Worm (Caenorhabditis elegans): ENCODE results near the gene F17E9.5.
"Not testable (repeated sequence)": the region's sequence is repeated elsewhere in the genome, so short reads cannot be mapped to it uniquely, and the experiment has no call there.

F17E9.5 gene

DNA sequence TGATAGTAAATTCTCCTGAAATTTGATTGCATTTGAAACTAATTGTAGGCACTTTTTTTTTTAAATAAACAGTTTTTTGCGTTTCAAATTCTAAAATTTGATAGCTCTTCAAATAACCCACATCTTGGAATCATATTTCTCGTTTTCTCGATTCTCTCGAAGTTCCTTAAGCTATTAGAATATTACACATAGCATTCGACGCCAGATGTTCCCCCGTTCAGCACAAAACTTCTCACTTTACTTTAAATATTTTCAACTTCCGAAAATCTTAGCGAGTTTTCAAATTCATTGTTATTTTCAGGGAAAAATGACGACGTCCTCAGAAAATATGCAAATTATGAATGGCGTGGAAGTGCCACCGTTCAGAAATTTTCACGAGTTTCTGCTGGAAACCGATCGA is 34.1 kb downstream of the F17E9.5 start, which contains the start of gene praf-3:
Gene praf-3, plus strand, starts transcription at position 301 of the 400 bp plus-strand sequence.
- TF ChIP-seq ztf-29 (GFP tag; IDR thresholded peaks at IDR 0.05) (no peak), med-1 (GFP tag; optimal IDR thresholded peaks at IDR 0.05; ENCODE audit: insufficient read depth) (no peak), tab-1 (GFP tag; IDR thresholded peaks at IDR 0.05) (no peak)

DNA sequence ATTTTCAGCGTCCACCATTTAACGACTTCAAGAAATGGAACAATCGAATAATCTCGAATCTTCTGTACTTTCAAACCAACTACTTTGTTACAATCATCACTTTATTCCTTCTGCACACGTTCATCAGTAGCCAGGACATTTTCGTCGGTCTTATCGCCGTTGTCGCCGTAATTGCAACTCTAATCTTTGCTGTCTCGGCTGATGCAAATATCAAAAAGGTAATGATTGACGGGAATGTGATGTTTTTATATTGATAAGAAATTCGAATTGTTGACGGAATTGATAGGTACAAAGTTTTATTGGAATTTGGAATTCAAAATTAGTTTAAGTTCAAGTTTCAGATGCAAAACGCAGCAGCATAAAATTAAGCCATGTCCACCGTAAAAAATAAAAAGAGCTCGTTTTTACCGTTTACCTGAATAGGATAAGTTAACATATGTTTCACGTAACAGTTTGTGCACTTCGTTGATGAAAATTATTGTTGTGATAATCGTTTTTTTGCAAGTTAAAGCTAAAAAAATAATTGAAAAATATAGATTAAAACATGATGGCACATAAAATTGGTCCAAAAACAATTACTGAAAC is 34.7 kb downstream of the F17E9.5 start:
- TF ChIP-seq cog-1 (tag; optimal IDR thresholded peaks at IDR 0.05) = no peak
- TF ChIP-seq ztf-29 (GFP tag; IDR thresholded peaks at IDR 0.05) = no peak
- TF ChIP-seq flt-1 (GFP tag; IDR thresholded peaks at IDR 0.05) = no peak
- no peak for TF ChIP-seq tab-1 (GFP tag; IDR thresholded peaks at IDR 0.05)
- no peak for TF ChIP-seq T22C8.4 (GFP tag; IDR thresholded peaks at IDR 0.05)
- no peak for TF ChIP-seq klf-2 (GFP tag; conservative IDR thresholded peaks at IDR 0.05)

DNA sequence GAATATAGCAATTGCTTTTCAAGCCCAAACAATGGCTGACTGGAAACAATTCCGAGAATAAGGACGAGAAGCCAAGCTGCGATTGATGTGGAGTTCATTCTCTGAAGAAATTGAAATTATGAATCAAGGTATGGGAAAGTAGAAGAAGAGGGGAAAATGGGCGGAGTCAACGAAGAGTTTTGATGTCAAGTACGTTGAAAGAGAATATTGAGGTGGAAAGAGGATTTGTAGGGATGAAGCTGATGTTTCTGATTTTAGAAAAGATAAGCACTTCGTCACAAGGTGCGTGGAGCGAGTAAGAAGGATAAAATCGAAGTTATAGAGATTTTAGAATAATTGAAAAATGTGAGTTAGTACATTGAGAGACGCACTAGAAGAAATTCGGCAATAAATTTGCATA is 37.1 kb downstream of the F17E9.5 start, which contains the start of gene D2096.9:
Gene D2096.9, minus strand, starts transcription at position 101 of the 400 bp plus-strand sequence.
- TF ChIP-seq klf-2 (GFP tag; conservative IDR thresholded peaks at IDR 0.05) = no peak
- no peak for TF ChIP-seq cog-1 (tag; optimal IDR thresholded peaks at IDR 0.05)
- TF ChIP-seq T22C8.4 (GFP tag; IDR thresholded peaks at IDR 0.05) = no peak
- no peak for TF ChIP-seq med-1 (GFP tag; optimal IDR thresholded peaks at IDR 0.05; ENCODE audit: insufficient read depth)
- no peak for TF ChIP-seq ztf-29 (GFP tag; IDR thresholded peaks at IDR 0.05)
- no peak for TF ChIP-seq ref-1 (GFP tag; conservative IDR thresholded peaks at IDR 0.05)
- no peak for TF ChIP-seq tab-1 (GFP tag; IDR thresholded peaks at IDR 0.05)
- TF ChIP-seq ztf-23 (GFP tag; IDR thresholded peaks at IDR 0.05) = no peak
- no peak for TF ChIP-seq flt-1 (GFP tag; IDR thresholded peaks at IDR 0.05)

DNA sequence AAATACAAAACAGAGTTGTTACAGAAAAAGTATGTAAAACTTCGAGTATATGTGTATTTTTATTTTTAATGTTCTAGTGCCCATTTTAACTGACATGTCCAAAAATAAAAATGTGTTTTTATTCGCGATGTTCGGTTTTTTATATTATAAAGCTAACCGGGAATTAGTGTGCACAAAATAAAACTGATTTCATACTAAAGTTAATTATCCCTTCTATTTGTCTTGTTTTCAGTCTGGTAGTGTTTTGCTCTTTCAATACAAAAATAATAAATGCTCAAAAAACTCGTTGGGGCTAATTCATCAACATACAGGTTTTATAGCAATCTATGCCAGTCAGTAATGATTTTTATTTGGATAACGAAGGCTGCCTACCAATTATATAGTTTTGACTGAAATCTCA is 39.1 kb downstream of the F17E9.5 start:
- no peak for TF ChIP-seq med-1 (GFP tag; optimal IDR thresholded peaks at IDR 0.05; ENCODE audit: insufficient read depth)
- no peak for TF ChIP-seq T22C8.4 (GFP tag; IDR thresholded peaks at IDR 0.05)
- no peak for TF ChIP-seq klf-2 (GFP tag; conservative IDR thresholded peaks at IDR 0.05)
- TF ChIP-seq ztf-23 (GFP tag; IDR thresholded peaks at IDR 0.05) = no peak
- TF ChIP-seq cog-1 (tag; optimal IDR thresholded peaks at IDR 0.05) = no peak
- TF ChIP-seq ref-1 (GFP tag; conservative IDR thresholded peaks at IDR 0.05) = no peak
- TF ChIP-seq flt-1 (GFP tag; IDR thresholded peaks at IDR 0.05) = no peak
- TF ChIP-seq ztf-29 (GFP tag; IDR thresholded peaks at IDR 0.05) = no peak
- no peak for TF ChIP-seq tab-1 (GFP tag; IDR thresholded peaks at IDR 0.05)

DNA sequence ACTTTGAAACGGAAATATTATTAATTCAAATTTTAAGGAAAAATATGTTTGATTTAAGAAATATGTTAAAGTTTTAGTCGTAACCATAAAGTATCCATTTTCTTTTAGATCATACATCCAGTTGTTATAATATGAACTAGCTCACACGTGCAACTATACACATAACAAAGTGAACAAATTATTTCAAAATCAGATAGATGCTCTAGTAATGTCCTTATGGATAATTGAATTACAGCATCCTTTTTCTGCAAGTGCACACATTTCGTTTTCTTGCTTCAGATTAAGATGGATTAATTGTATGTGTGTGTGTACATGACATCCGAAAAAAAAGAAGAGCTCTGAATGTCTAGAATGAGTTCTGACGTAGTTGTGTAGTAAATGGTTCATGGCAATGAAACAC is 40.0 kb downstream of the F17E9.5 start:
- no peak for TF ChIP-seq T22C8.4 (GFP tag; IDR thresholded peaks at IDR 0.05)
- TF ChIP-seq med-1 (GFP tag; optimal IDR thresholded peaks at IDR 0.05; ENCODE audit: insufficient read depth) = no peak
- TF ChIP-seq ref-1 (GFP tag; conservative IDR thresholded peaks at IDR 0.05) = no peak
- no peak for TF ChIP-seq ztf-29 (GFP tag; IDR thresholded peaks at IDR 0.05)
- TF ChIP-seq klf-2 (GFP tag; conservative IDR thresholded peaks at IDR 0.05) = no peak
- no peak for TF ChIP-seq flt-1 (GFP tag; IDR thresholded peaks at IDR 0.05)
- TF ChIP-seq ztf-23 (GFP tag; IDR thresholded peaks at IDR 0.05) = no peak
- no peak for TF ChIP-seq cog-1 (tag; optimal IDR thresholded peaks at IDR 0.05)
- no peak for TF ChIP-seq tab-1 (GFP tag; IDR thresholded peaks at IDR 0.05)

DNA sequence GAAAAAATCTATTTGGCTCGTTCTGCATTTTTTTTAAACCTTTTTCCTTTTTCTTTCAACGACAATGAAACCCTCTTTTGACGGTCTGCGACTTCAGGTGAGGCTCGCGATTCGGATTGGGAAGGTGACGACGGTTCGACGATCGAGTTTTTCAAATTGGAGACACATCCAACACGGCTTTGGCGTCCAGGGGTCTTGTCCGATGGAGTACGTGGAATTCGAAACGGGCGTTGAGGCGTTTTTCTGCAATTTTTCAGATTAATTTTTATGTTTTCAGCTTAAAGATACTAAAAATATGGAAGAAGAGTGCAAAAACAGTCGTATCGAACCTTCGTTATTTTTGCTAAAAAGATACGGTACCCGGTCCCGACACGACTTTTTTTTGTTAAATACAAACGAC is 43.5 kb downstream of the F17E9.5 start, which contains the start of gene D2096.10:
Gene D2096.10, minus strand, starts transcription at position 101 of the 400 bp plus-strand sequence.
- not testable (repeated sequence) for TF ChIP-seq T22C8.4 (GFP tag; IDR thresholded peaks at IDR 0.05); ref-1 (GFP tag; conservative IDR thresholded peaks at IDR 0.05); tab-1 (GFP tag; IDR thresholded peaks at IDR 0.05)

DNA sequence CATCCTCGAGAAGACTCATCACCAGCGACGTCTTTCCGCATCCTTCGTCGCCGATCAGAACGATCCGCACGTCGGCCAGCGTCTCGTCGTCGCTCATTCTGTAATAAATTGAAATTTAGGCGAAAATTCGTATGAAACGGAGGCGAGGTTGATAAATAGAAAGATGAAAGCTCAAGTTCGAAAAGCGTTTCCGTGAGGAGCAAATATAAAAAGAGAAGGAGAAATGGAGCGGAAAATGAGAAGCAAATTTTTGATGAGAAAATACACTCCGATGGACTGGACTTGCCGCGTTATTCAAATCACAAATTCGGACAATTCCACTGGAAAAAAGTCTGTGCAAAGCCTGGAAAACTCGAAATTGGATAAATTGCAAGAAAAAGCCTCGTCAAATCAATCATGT is 48.5 kb downstream of the F17E9.5 start, which contains the start of gene D2096.11:
Gene D2096.11, minus strand, starts transcription at position 101 of the 400 bp plus-strand sequence.
- TF ChIP-seq ref-1 (GFP tag; conservative IDR thresholded peaks at IDR 0.05) (no peak), cog-1 (tag; optimal IDR thresholded peaks at IDR 0.05) (no peak), tab-1 (GFP tag; IDR thresholded peaks at IDR 0.05) (no peak), klf-2 (GFP tag; conservative IDR thresholded peaks at IDR 0.05) (no peak), ztf-29 (GFP tag; IDR thresholded peaks at IDR 0.05) (no peak), T22C8.4 (GFP tag; IDR thresholded peaks at IDR 0.05) (no peak), med-1 (GFP tag; optimal IDR thresholded peaks at IDR 0.05; ENCODE audit: insufficient read depth) (no peak), ztf-23 (GFP tag; IDR thresholded peaks at IDR 0.05) (no peak), flt-1 (GFP tag; IDR thresholded peaks at IDR 0.05) (no peak)

Measured in whole organism, midembryonic.